Worm (Caenorhabditis elegans) whole organism, early embryonic: ENCODE measurements around the gene unc-84.

Experiments used
- B0310.2 ChIP-seq: sonication (generic microtip); optimal IDR thresholded peaks from 2 replicates; lab custom pipeline; 2016; ENCODE audit warnings: mild to moderate bottlenecking, missing genetic modification characterization, missing compliant biosample characterization
- F13C5.2 ChIP-seq: sonication (generic microtip); optimal IDR thresholded peaks from 2 replicates; lab custom pipeline; 2017; ENCODE audit warnings: mild to moderate bottlenecking, missing genetic modification characterization, inconsistent platforms, missing compliant biosample characterization
- aly-1 ChIP-seq: sonication (generic microtip); optimal IDR thresholded peaks from 2 replicates; lab custom pipeline; 2016; ENCODE audit warnings: missing genetic modification characterization, missing compliant biosample characterization
- ama-1 ChIP-seq: fragments of 150-350 bp; optimal IDR thresholded peaks from 2 replicates; lab custom pipeline; 2014
- ceh-13 ChIP-seq: fragments of 200-800 bp; sonication (Bioruptor generic); optimal IDR thresholded peaks from 2 replicates; lab custom pipeline; 2018; ENCODE audit warnings: mild to moderate bottlenecking, missing genetic modification characterization, missing compliant biosample characterization
- ceh-36 ChIP-seq: sonication (generic microtip); optimal IDR thresholded peaks from 2 replicates; lab custom pipeline; 2016; ENCODE audit warnings: missing genetic modification characterization, inconsistent platforms, missing compliant biosample characterization
- ets-7 ChIP-seq: sonication (generic microtip); optimal IDR thresholded peaks from 2 replicates; lab custom pipeline; 2016; ENCODE audit warnings: missing genotype, missing genetic modification characterization, missing compliant biosample characterization
- flt-1 ChIP-seq: fragments of 200-800 bp; sonication (Bioruptor generic); IDR thresholded peaks from 2 replicates; pipeline ENCODE4 v1.3.6; 2022; ENCODE audit warnings: missing genetic modification characterization, missing compliant biosample characterization
- hmbx-1 ChIP-seq: sonication (generic microtip); optimal IDR thresholded peaks from 2 replicates; lab custom pipeline; 2016; ENCODE audit warnings: mild to moderate bottlenecking, missing genetic modification characterization, missing compliant biosample characterization
- hmg-4 ChIP-seq: fragments of 200-800 bp; sonication (Bioruptor generic); optimal IDR thresholded peaks from 2 replicates; lab custom pipeline; 2018; ENCODE audit warnings: mild to moderate bottlenecking, missing genetic modification characterization, missing compliant biosample characterization
- hnd-1 ChIP-seq: sonication (generic microtip); optimal IDR thresholded peaks from 2 replicates; lab custom pipeline; 2016; ENCODE audit warnings: missing genetic modification characterization, missing compliant biosample characterization
- pes-1 ChIP-seq: fragments of 200-800 bp; sonication (Bioruptor generic); IDR thresholded peaks from 2 replicates; pipeline ENCODE4 v1.3.6; 2022; ENCODE audit warnings: missing genetic modification reagents, missing genetic modification characterization, missing compliant biosample characterization
- scrt-1 ChIP-seq: fragments of 200-800 bp; sonication (Bioruptor generic); IDR thresholded peaks from 2 replicates; pipeline ENCODE4 v1.3.6; 2022; ENCODE audit warnings: missing genetic modification characterization, missing compliant biosample characterization
- sea-1 ChIP-seq: fragments of 200-800 bp; sonication (Bioruptor generic); conservative IDR thresholded peaks from 2 replicates; pipeline ENCODE4 v1.3.6; 2022; ENCODE audit warnings: missing genetic modification characterization, missing compliant biosample characterization
- tbx-11 ChIP-seq: fragments of 200-800 bp; sonication (Bioruptor generic); IDR thresholded peaks from 2 replicates; pipeline ENCODE4 v1.3.6; 2022; ENCODE audit warnings: missing genetic modification characterization, missing compliant biosample characterization
- tbx-37 ChIP-seq: fragments of 200-800 bp; sonication (Bioruptor generic); conservative IDR thresholded peaks from 2 replicates; pipeline ENCODE4 v1.3.6; 2022; ENCODE audit warnings: missing genetic modification reagents, missing genetic modification characterization, missing compliant biosample characterization
- tra-4 ChIP-seq: sonication (generic microtip); optimal IDR thresholded peaks from 2 replicates; lab custom pipeline; 2017; ENCODE audit warnings: missing genetic modification characterization, missing compliant biosample characterization

The unc-84 gene

ce11 chrX:13584725-13585371 is at the start of gene unc-84:
TSS of gene unc-84 (plus strand) at chrX:13584775.
- TF ChIP-seq pes-1 (GFP tag; lab: Robert Waterston, UW) (peak; percentile 63; the same call in 1 of the 2 replicates), tra-4 (tag; lab: Kevin White, UChicago) (no peak), hmbx-1 (tag; lab: Kevin White, UChicago) (no peak), ceh-36 (tag; lab: Kevin White, UChicago) (no peak), F13C5.2 (no peak), aly-1 (no peak), sea-1 (no peak), B0310.2 (tag; lab: Kevin White, UChicago) (no peak), flt-1 (GFP tag; lab: Robert Waterston, UW) (no peak), tbx-37 (no peak), ama-1 (lab: Kevin White, UChicago) (no peak), scrt-1 (no peak), hmg-4 (GFP tag; lab: Kevin White, UChicago) (peak; percentile 4), ets-7 (no peak)

ce11 chrX:13536759-13537158 is 47.8 kb upstream of the unc-84 start, which contains the start of gene R01E6.5:
TSS of gene R01E6.5 (plus strand) at chrX:13537059.
- TF ChIP-seq aly-1 (no peak), hmbx-1 (tag; lab: Kevin White, UChicago) (no peak), pes-1 (GFP tag; lab: Robert Waterston, UW) (no peak), hnd-1 (no peak), B0310.2 (tag; lab: Kevin White, UChicago) (no peak), flt-1 (GFP tag; lab: Robert Waterston, UW) (no peak), sea-1 (no peak), ceh-13 (GFP tag; lab: Kevin White, UChicago) (no peak), hmg-4 (GFP tag; lab: Kevin White, UChicago) (no peak), tbx-11 (GFP tag; lab: Robert Waterston, UW) (no peak), scrt-1 (no peak), tra-4 (tag; lab: Kevin White, UChicago) (no peak)

- TF ChIP-seq ets-7 (no peak), ceh-36 (tag; lab: Kevin White, UChicago) (no peak), hmbx-1 (tag; lab: Kevin White, UChicago) (no peak), tbx-37 (no peak), ceh-13 (GFP tag; lab: Kevin White, UChicago) (no peak), hmg-4 (GFP tag; lab: Kevin White, UChicago) (no peak), hnd-1 (no peak), pes-1 (GFP tag; lab: Robert Waterston, UW) (no peak), tra-4 (tag; lab: Kevin White, UChicago) (no peak), F13C5.2 (no peak), aly-1 (no peak), tbx-11 (GFP tag; lab: Robert Waterston, UW) (no peak)
Observed at ce11 chrX:13539701-13540100, 44.9 kb upstream of the unc-84 start.

ce11 chrX:13541335-13541734 is 43.2 kb upstream of the unc-84 start:
- no peak for TF ChIP-seq ceh-36 (tag; lab: Kevin White, UChicago)
- TF ChIP-seq tra-4 (tag; lab: Kevin White, UChicago) = no peak
- no peak for TF ChIP-seq tbx-11 (GFP tag; lab: Robert Waterston, UW)
- TF ChIP-seq hmg-4 (GFP tag; lab: Kevin White, UChicago) = no peak
- TF ChIP-seq scrt-1 = no peak
- TF ChIP-seq ets-7 = no peak
- TF ChIP-seq ama-1 (lab: Kevin White, UChicago) = no peak
- no peak for TF ChIP-seq B0310.2 (tag; lab: Kevin White, UChicago)
- TF ChIP-seq hmbx-1 (tag; lab: Kevin White, UChicago) = no peak
- no peak for TF ChIP-seq sea-1
- TF ChIP-seq tbx-37 = no peak
- TF ChIP-seq hnd-1 = no peak
- no peak for TF ChIP-seq F13C5.2
- no peak for TF ChIP-seq flt-1 (GFP tag; lab: Robert Waterston, UW)
- TF ChIP-seq ceh-13 (GFP tag; lab: Kevin White, UChicago) = no peak

ce11 chrX:13542236-13542635 is 42.3 kb upstream of the unc-84 start, which contains the start of gene cah-4:
TSS of gene cah-4 (plus strand) at chrX:13542574.
- TF ChIP-seq hmg-4 (GFP tag; lab: Kevin White, UChicago) = no peak
- no peak for TF ChIP-seq aly-1
- TF ChIP-seq hmbx-1 (tag; lab: Kevin White, UChicago) = no peak
- TF ChIP-seq scrt-1 = no peak
- TF ChIP-seq sea-1 = no peak
- TF ChIP-seq ceh-36 (tag; lab: Kevin White, UChicago) = no peak
- TF ChIP-seq tbx-11 (GFP tag; lab: Robert Waterston, UW) = no peak
- no peak for TF ChIP-seq B0310.2 (tag; lab: Kevin White, UChicago)

- TF ChIP-seq scrt-1 (no peak), tbx-37 (no peak), ceh-13 (GFP tag; lab: Kevin White, UChicago) (no peak), F13C5.2 (no peak), tbx-11 (GFP tag; lab: Robert Waterston, UW) (no peak), sea-1 (no peak)
Observed at ce11 chrX:13542757-13543156, 41.8 kb upstream of the unc-84 start.

- TF ChIP-seq hmbx-1 (tag; lab: Kevin White, UChicago) = no peak
- TF ChIP-seq scrt-1 = no peak
- no peak for TF ChIP-seq hnd-1
- no peak for TF ChIP-seq ets-7
- no peak for TF ChIP-seq hmg-4 (GFP tag; lab: Kevin White, UChicago)
- TF ChIP-seq ceh-36 (tag; lab: Kevin White, UChicago) = no peak
- TF ChIP-seq tbx-11 (GFP tag; lab: Robert Waterston, UW) = no peak
- no peak for TF ChIP-seq tra-4 (tag; lab: Kevin White, UChicago)
Observed at ce11 chrX:13543350-13543749, 41.2 kb upstream of the unc-84 start.

ce11 chrX:13544544-13545021 is 40.0 kb upstream of the unc-84 start:
- TF ChIP-seq F13C5.2 (no peak), ets-7 (no peak), aly-1 (no peak), tbx-11 (GFP tag; lab: Robert Waterston, UW) (no peak), ceh-36 (tag; lab: Kevin White, UChicago) (no peak), pes-1 (GFP tag; lab: Robert Waterston, UW) (no peak), scrt-1 (no peak), tbx-37 (no peak), flt-1 (GFP tag; lab: Robert Waterston, UW) (no peak), hnd-1 (no peak), ceh-13 (GFP tag; lab: Kevin White, UChicago) (no peak), tra-4 (tag; lab: Kevin White, UChicago) (no peak), sea-1 (no peak), B0310.2 (tag; lab: Kevin White, UChicago) (no peak), hmg-4 (GFP tag; lab: Kevin White, UChicago) (no peak), ama-1 (lab: Kevin White, UChicago) (no peak), hmbx-1 (tag; lab: Kevin White, UChicago) (no peak)
